Worm (Caenorhabditis elegans): ENCODE results near the gene aakg-5.

- no peak for TF ChIP-seq med-1 (GFP tag; optimal IDR thresholded peaks at IDR 0.05; ENCODE audit: insufficient read depth)
- no peak for TF ChIP-seq klf-2 (GFP tag; conservative IDR thresholded peaks at IDR 0.05)
- TF ChIP-seq ztf-29 (GFP tag; IDR thresholded peaks at IDR 0.05), result no peak
- TF ChIP-seq tab-1 (GFP tag; IDR thresholded peaks at IDR 0.05), result no peak
- TF ChIP-seq flt-1 (GFP tag; IDR thresholded peaks at IDR 0.05), result no peak
- no peak for TF ChIP-seq cog-1 (tag; optimal IDR thresholded peaks at IDR 0.05)
- no peak for TF ChIP-seq ref-1 (GFP tag; conservative IDR thresholded peaks at IDR 0.05)
- no peak for TF ChIP-seq T22C8.4 (GFP tag; IDR thresholded peaks at IDR 0.05)
- TF ChIP-seq ztf-23 (GFP tag; IDR thresholded peaks at IDR 0.05), result no peak
Measured at ce11 chrII:9966954-9967353, 8.0 kb downstream of the aakg-5 start, which contains the start of gene dtmk-1.

Data from whole organism, midembryonic.